Fruit fly (Drosophila melanogaster): ENCODE data around the gene Cdk7.

DNA sequence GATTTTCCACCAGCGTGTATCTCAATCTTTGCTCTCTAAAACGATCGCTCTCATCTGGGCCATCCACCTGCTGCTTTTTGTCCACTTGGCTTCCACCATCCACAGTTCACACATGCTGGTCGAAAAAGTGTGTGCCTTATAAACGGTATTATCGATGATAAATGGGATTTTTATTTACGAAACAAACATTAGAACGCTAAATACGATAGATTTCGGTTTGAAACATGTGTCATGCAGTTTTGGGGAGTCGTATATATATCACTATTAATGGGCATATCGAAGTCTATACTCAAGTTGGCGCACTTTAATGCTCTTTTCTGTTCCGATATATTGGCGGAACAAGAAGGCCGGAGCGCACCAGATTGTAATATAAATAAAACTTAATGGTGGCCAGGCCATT lies 48.3 kb upstream of the Cdk7 start:
- no peak for TF ChIP-seq CG17806 (tag; optimal IDR thresholded peaks at IDR 0.05)
- TF ChIP-seq CG10348 (GFP tag; IDR thresholded peaks at IDR 0.05): no peak
- no peak for TF ChIP-seq CG15710 (tag; optimal IDR thresholded peaks at IDR 0.05)
- TF ChIP-seq EcR (GFP tag; optimal IDR thresholded peaks at IDR 0.05): no peak
- no peak for TF ChIP-seq Snoo (tag; optimal IDR thresholded peaks at IDR 0.05)
- no peak for TF ChIP-seq CG12605 (GFP tag; IDR thresholded peaks at IDR 0.05)
- TF ChIP-seq D1 (tag; optimal IDR thresholded peaks at IDR 0.05): no peak
- TF ChIP-seq CG8301 (tag; optimal IDR thresholded peaks at IDR 0.05): no peak
- TF ChIP-seq CG8159 (tag; optimal IDR thresholded peaks at IDR 0.05): no peak
- no peak for TF ChIP-seq Pif1A (GFP tag; optimal IDR thresholded peaks at IDR 0.05)
- TF ChIP-seq Pif1B (GFP tag; optimal IDR thresholded peaks at IDR 0.05): no peak
- no peak for TF ChIP-seq CG14655 (GFP tag; optimal IDR thresholded peaks at IDR 0.05)
